Fruit fly (Drosophila melanogaster): ENCODE results near the gene CG31883.

DNA sequence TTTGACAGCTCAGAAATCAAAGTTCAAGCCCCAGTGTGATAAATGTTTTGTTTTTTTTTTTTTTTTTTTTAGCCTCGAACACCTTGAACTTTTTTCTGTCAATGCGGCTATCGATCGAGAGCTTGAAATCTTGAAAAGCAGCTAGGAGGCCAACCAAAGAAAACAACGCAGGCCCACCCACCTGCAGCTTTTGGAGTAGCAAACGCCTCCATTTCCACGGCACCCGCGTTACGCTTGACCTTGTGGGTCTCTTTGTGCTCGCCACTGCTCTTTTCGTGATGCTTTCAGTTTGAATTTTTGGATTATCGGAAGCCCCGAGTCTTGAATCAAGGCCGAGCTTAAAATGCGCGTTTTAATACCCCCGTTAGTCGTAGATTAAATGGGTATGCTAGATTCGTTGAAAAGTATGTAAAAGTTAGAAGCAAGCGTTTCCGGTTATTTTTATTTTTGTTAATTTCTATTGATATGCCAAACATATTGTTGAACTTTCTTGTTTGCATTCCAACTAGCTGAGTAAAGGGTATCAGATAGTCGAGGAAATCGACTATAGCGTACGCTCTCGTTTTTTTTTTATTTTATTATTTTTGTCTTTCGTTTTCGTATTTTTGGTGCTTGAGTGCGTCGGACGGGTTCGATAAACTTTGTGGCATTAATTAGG is 25.4 kb upstream of the CG31883 start:
- TF ChIP-seq CG8478 (optimal IDR thresholded peaks at IDR 0.05) = no peak
- no peak for TF ChIP-seq EcR (GFP tag; optimal IDR thresholded peaks at IDR 0.05)
